Worm (Caenorhabditis elegans) whole organism, young adult: ENCODE data around the gene F48F7.5.

Source experiments
- C06A6.2 ChIP-seq: fragments of 200-800 bp; sonication (Bioruptor generic); conservative IDR thresholded peaks from 2 replicates; pipeline ENCODE4 v1.3.6; 2022; ENCODE audit warnings: missing genetic modification characterization, missing compliant biosample characterization
- D2030.7 ChIP-seq: fragments of 200-800 bp; sonication (Bioruptor generic); IDR thresholded peaks from 2 replicates; pipeline ENCODE4 v1.3.6; 2022; ENCODE audit warnings: missing genetic modification reagents, missing genetic modification characterization, missing compliant biosample characterization
- F23B12.7 ChIP-seq: sonication (generic microtip); optimal IDR thresholded peaks from 2 replicates; lab custom pipeline; 2017; ENCODE audit warnings: missing genetic modification characterization, mild to moderate bottlenecking, missing compliant biosample characterization, antibody characterized with exemption, moderate library complexity; ENCODE audit not compliant: insufficient read depth
- F33H1.4 ChIP-seq: fragments of 200-800 bp; sonication (Bioruptor generic); IDR thresholded peaks from 2 replicates; pipeline ENCODE4 v1.3.6; 2022; ENCODE audit warnings: missing genetic modification reagents, missing genetic modification characterization, missing compliant biosample characterization
- F52B5.7 ChIP-seq: sonication (generic microtip); optimal IDR thresholded peaks from 2 replicates; lab custom pipeline; 2016; ENCODE audit warnings: mild to moderate bottlenecking, missing genetic modification characterization, missing compliant biosample characterization
- F57A8.1 ChIP-seq: fragments of 200-800 bp; sonication (Bioruptor generic); optimal IDR thresholded peaks from 2 replicates; lab custom pipeline; 2018; ENCODE audit warnings: mild to moderate bottlenecking, missing genetic modification characterization, moderate library complexity, missing compliant biosample characterization
- F57C9.4 ChIP-seq: sonication (generic microtip); optimal IDR thresholded peaks from 2 replicates; lab custom pipeline; 2017; ENCODE audit warnings: mild to moderate bottlenecking, missing genetic modification characterization, missing compliant biosample characterization
- T26A5.8 ChIP-seq: sonication (generic microtip); optimal IDR thresholded peaks from 2 replicates; lab custom pipeline; 2016; ENCODE audit warnings: missing genetic modification characterization, missing compliant biosample characterization
- Y56A3A.18 ChIP-seq: fragments of 200-800 bp; sonication (Bioruptor generic); IDR thresholded peaks from 2 replicates; pipeline ENCODE4 v1.3.6; 2022; ENCODE audit warnings: missing genetic modification reagents, missing genetic modification characterization, missing compliant biosample characterization
- Y79H2A.3 ChIP-seq: fragments of 200-800 bp; sonication (Bioruptor generic); conservative IDR thresholded peaks from 2 replicates; pipeline ENCODE4 v1.3.6; 2022; ENCODE audit warnings: missing genetic modification reagents, missing genetic modification characterization, missing compliant biosample characterization
- akir-1 ChIP-seq: fragments of 200-800 bp; sonication (Bioruptor generic); optimal IDR thresholded peaks from 2 replicates; lab custom pipeline; 2018; ENCODE audit warnings: mild to moderate bottlenecking, missing genetic modification characterization, moderate library complexity, missing compliant biosample characterization
- ama-1 ChIP-seq, 3 experiments: fragments of 150-350 bp in 1 of 3; sonication (generic microtip) in 2 of 3; optimal IDR thresholded peaks; 2 replicates each; lab custom pipeline; 2014 to 2018; ENCODE audit warnings: missing biosample characterization in 2 of 3, missing genetic modification characterization in 2 of 3, missing genetic modification reagents in 2 of 3
- atf-7 ChIP-seq: sonication (generic microtip); optimal IDR thresholded peaks from 2 replicates; lab custom pipeline; 2017; ENCODE audit warnings: mild to moderate bottlenecking, missing genetic modification characterization, missing compliant biosample characterization
- attf-5 ChIP-seq: fragments of 200-800 bp; sonication (Bioruptor generic); optimal IDR thresholded peaks from 2 replicates; lab custom pipeline; 2018; ENCODE audit warnings: mild to moderate bottlenecking, missing genetic modification characterization, missing compliant biosample characterization
- bed-1 ChIP-seq: fragments of 200-800 bp; sonication (Bioruptor generic); IDR thresholded peaks from 2 replicates; pipeline ENCODE4 v1.3.6; 2022; ENCODE audit warnings: missing genetic modification reagents, missing genetic modification characterization, missing compliant biosample characterization
- bed-2 ChIP-seq: fragments of 200-800 bp; sonication (Bioruptor generic); IDR thresholded peaks from 2 replicates; pipeline ENCODE4 v1.3.6; 2022; ENCODE audit warnings: missing genetic modification reagents, missing genetic modification characterization, missing compliant biosample characterization
- ceh-100 ChIP-seq: fragments of 200-800 bp; sonication (Bioruptor generic); IDR thresholded peaks from 2 replicates; pipeline ENCODE4 v1.3.6; 2022; ENCODE audit warnings: missing genetic modification reagents, missing genetic modification characterization, missing compliant biosample characterization
- ceh-58 ChIP-seq: fragments of 200-800 bp; sonication (Bioruptor generic); IDR thresholded peaks from 2 replicates; pipeline ENCODE4 v1.3.6; 2022; ENCODE audit warnings: missing genetic modification characterization, missing compliant biosample characterization
- die-1 ChIP-seq: sonication (generic microtip); optimal IDR thresholded peaks from 2 replicates; lab custom pipeline; 2016; ENCODE audit warnings: missing genotype, mild to moderate bottlenecking, missing genetic modification characterization, missing compliant biosample characterization
- dox-1 ChIP-seq: fragments of 200-800 bp; sonication (Bioruptor generic); IDR thresholded peaks from 2 replicates; pipeline ENCODE4 v1.3.6; 2022; ENCODE audit warnings: missing genetic modification reagents, missing genetic modification characterization, missing compliant biosample characterization
- dpff-1 ChIP-seq: sonication (generic microtip); optimal IDR thresholded peaks from 2 replicates; lab custom pipeline; 2017; ENCODE audit warnings: mild to moderate bottlenecking, missing genetic modification characterization, missing compliant biosample characterization
- egl-18 ChIP-seq: fragments of 200-800 bp; sonication (Bioruptor generic); IDR thresholded peaks from 2 replicates; pipeline ENCODE4 v1.3.6; 2022; ENCODE audit warnings: missing genetic modification reagents, missing genetic modification characterization, missing compliant biosample characterization
- egl-44 ChIP-seq: fragments of 200-800 bp; sonication (Bioruptor generic); IDR thresholded peaks from 2 replicates; pipeline ENCODE4 v1.3.6; 2022; ENCODE audit warnings: missing genetic modification reagents, missing genetic modification characterization, missing compliant biosample characterization
- ekl-4 ChIP-seq: fragments of 200-800 bp; sonication (Bioruptor generic); IDR thresholded peaks from 2 replicates; pipeline ENCODE4 v1.3.6; 2022; ENCODE audit warnings: missing genetic modification reagents, missing genetic modification characterization, missing compliant biosample characterization
- him-1 ChIP-seq: sonication (generic microtip); optimal IDR thresholded peaks from 2 replicates; lab custom pipeline; 2016; ENCODE audit warnings: missing genotype, missing genetic modification reagents, missing genetic modification characterization, missing compliant biosample characterization
- hrde-1 ChIP-seq: sonication (generic microtip); optimal IDR thresholded peaks from 2 replicates; lab custom pipeline; 2016; ENCODE audit warnings: missing genetic modification characterization, mild to moderate bottlenecking, missing compliant biosample characterization, moderate library complexity, missing genotype, missing genetic modification reagents, borderline replicate concordance
- lag-1 ChIP-seq: fragments of 200-800 bp; sonication (Bioruptor generic); IDR thresholded peaks from 2 replicates; pipeline ENCODE4 v1.3.6; 2022; ENCODE audit warnings: missing genetic modification reagents, missing genetic modification characterization, missing compliant biosample characterization
- lin-35 ChIP-seq, 3 experiments: fragments of 150-350 bp in 2 of 3; sonication (generic microtip) in 1 of 3; optimal IDR thresholded peaks; 2 replicates each; lab custom pipeline; 2014 to 2018; ENCODE audit warnings: missing biosample characterization in 3 of 3, missing genetic modification characterization in 3 of 3, missing genetic modification reagents in 3 of 3
- madf-3 ChIP-seq: fragments of 200-800 bp; sonication (Bioruptor generic); IDR thresholded peaks from 2 replicates; pipeline ENCODE4 v1.3.6; 2022; ENCODE audit warnings: missing genetic modification reagents, missing genetic modification characterization, missing compliant biosample characterization
- madf-8 ChIP-seq: fragments of 200-800 bp; sonication (Bioruptor generic); conservative IDR thresholded peaks from 2 replicates; pipeline ENCODE4 v1.3.6; 2022; ENCODE audit warnings: missing genetic modification reagents, missing genetic modification characterization, missing compliant biosample characterization
- nfya-2 ChIP-seq: fragments of 200-800 bp; sonication (Bioruptor generic); IDR thresholded peaks from 2 replicates; pipeline ENCODE4 v1.3.6; 2022; ENCODE audit warnings: missing genetic modification reagents, missing genetic modification characterization, missing compliant biosample characterization
- nfyb-1 ChIP-seq: fragments of 200-800 bp; sonication (Bioruptor generic); IDR thresholded peaks from 2 replicates; pipeline ENCODE4 v1.3.6; 2022; ENCODE audit warnings: missing genetic modification reagents, missing genetic modification characterization, missing compliant biosample characterization
- nhr-120 ChIP-seq: fragments of 200-800 bp; sonication (Bioruptor generic); IDR thresholded peaks from 2 replicates; pipeline ENCODE4 v1.3.6; 2022; ENCODE audit warnings: missing genetic modification characterization, missing compliant biosample characterization
- nhr-90 ChIP-seq: sonication (generic microtip); optimal IDR thresholded peaks from 2 replicates; lab custom pipeline; 2016; ENCODE audit warnings: missing genotype, mild to moderate bottlenecking, missing genetic modification characterization, missing compliant biosample characterization
- pbrm-1 ChIP-seq: fragments of 200-800 bp; sonication (Bioruptor generic); IDR thresholded peaks from 2 replicates; pipeline ENCODE4 v1.3.6; 2022; ENCODE audit warnings: missing genetic modification reagents, missing genetic modification characterization, missing compliant biosample characterization
- pha-4 ChIP-seq: fragments of 150-350 bp; sonication (generic microtip); optimal IDR thresholded peaks from 2 replicates; lab custom pipeline; 2014; ENCODE audit warnings: missing biosample characterization, missing genetic modification reagents, missing genetic modification characterization
- rec-8 ChIP-seq, 2 experiments: sonication (generic microtip); optimal IDR thresholded peaks; 2 replicates each; lab custom pipeline; 2016; ENCODE audit warnings: mild to moderate bottlenecking in 2 of 2, missing genetic modification characterization in 2 of 2, missing genetic modification reagents in 2 of 2, missing genotype in 2 of 2, missing biosample characterization in 1 of 2, missing compliant biosample characterization in 1 of 2, moderate library complexity in 1 of 2
- sea-2 ChIP-seq: fragments of 200-800 bp; sonication (Bioruptor generic); IDR thresholded peaks from 2 replicates; pipeline ENCODE4 v1.3.6; 2022; ENCODE audit warnings: missing genetic modification characterization, missing compliant biosample characterization
- snpc-1.1 ChIP-seq: sonication (generic microtip); optimal IDR thresholded peaks from 2 replicates; lab custom pipeline; 2017; ENCODE audit warnings: missing genetic modification characterization, mild to moderate bottlenecking, missing compliant biosample characterization, antibody characterized with exemption, moderate library complexity, missing genotype, missing genetic modification reagents; ENCODE audit not compliant: insufficient read depth
- somi-1 ChIP-seq: fragments of 200-800 bp; sonication (Bioruptor generic); optimal IDR thresholded peaks from 2 replicates; lab custom pipeline; 2018; ENCODE audit warnings: mild to moderate bottlenecking, missing genetic modification characterization, missing compliant biosample characterization
- sptf-2 ChIP-seq: fragments of 200-800 bp; sonication (Bioruptor generic); optimal IDR thresholded peaks from 2 replicates; lab custom pipeline; 2018; ENCODE audit warnings: mild to moderate bottlenecking, missing genetic modification characterization, missing compliant biosample characterization
- tbp1 ChIP-seq: fragments of 200-800 bp; sonication (Bioruptor generic); optimal IDR thresholded peaks from 2 replicates; lab custom pipeline; 2018; ENCODE audit warnings: mild to moderate bottlenecking, missing genetic modification characterization, missing compliant biosample characterization
- tlf-1 ChIP-seq: fragments of 200-800 bp; sonication (Bioruptor generic); optimal IDR thresholded peaks from 2 replicates; lab custom pipeline; 2018; ENCODE audit warnings: mild to moderate bottlenecking, missing genetic modification characterization, missing compliant biosample characterization
- ztf-22 ChIP-seq: fragments of 200-800 bp; sonication (Bioruptor generic); optimal IDR thresholded peaks from 2 replicates; lab custom pipeline; 2018; ENCODE audit warnings: mild to moderate bottlenecking, missing genetic modification characterization, moderate library complexity, missing compliant biosample characterization
- ztf-25 ChIP-seq: fragments of 200-800 bp; sonication (Bioruptor generic); IDR thresholded peaks from 2 replicates; pipeline ENCODE4 v1.3.6; 2022; ENCODE audit warnings: missing genetic modification reagents, missing genetic modification characterization, missing compliant biosample characterization
- ztf-28 ChIP-seq: fragments of 200-800 bp; sonication (Bioruptor generic); IDR thresholded peaks from 2 replicates; pipeline ENCODE4 v1.3.6; 2022; ENCODE audit warnings: missing genetic modification reagents, missing genetic modification characterization, missing compliant biosample characterization
- ztf-6 ChIP-seq: fragments of 200-800 bp; sonication (Bioruptor generic); IDR thresholded peaks from 2 replicates; pipeline ENCODE4 v1.3.6; 2022; ENCODE audit warnings: missing genetic modification reagents, missing genetic modification characterization, missing compliant biosample characterization

The F48F7.5 gene

DNA sequence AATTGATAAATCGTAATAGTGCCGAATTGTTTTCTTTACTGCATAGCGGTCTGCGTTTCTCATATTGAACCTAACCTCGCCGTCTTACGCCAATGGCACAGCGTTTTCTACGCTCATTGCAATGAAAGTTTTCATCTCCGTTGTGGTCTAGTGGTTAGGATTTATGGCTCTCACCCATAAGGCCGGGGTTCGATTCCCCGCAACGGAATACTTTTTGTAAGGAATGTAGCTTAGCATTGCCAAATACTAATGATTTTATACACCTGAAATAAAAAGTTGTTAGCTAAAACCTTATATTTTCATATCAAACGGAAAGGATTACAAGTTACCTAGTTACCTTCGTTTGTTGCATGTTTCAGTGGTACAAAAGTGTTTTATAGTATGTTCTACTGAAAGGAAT is 40.4 kb downstream of the F48F7.5 start (continued):
- TF ChIP-seq bed-1 (no peak), nhr-120 (GFP tag; lab: Robert Waterston, UW) (no peak), attf-5 (GFP tag; lab: Kevin White, UChicago) (peak; percentile 68), egl-44 (GFP tag; lab: Robert Waterston, UW) (peak; percentile 73), bed-2 (GFP tag; lab: Robert Waterston, UW) (no peak), rec-8 (tag; optimal IDR thresholded peaks at IDR 0.05; lab: Kevin White, UChicago) (peak; percentile 70 to 85), F52B5.7 (tag; lab: Kevin White, UChicago) (peak; percentile 76), F23B12.7 (tag; lab: Kevin White, UChicago) (peak; percentile 72), somi-1 (GFP tag; lab: Kevin White, UChicago) (peak; percentile 77), die-1 (peak; percentile 92), ztf-28 (GFP tag; lab: Robert Waterston, UW) (peak; percentile 38; the same call in 1 of the 2 replicates), nhr-90 (tag; lab: Kevin White, UChicago) (peak; percentile 71), D2030.7 (GFP tag; lab: Robert Waterston, UW) (peak; percentile 61), dox-1 (peak; percentile 81), madf-3 (0 out of 2 replicates have a peak, but pooled peaks have one; percentile 18), nfya-2 (GFP tag; lab: Robert Waterston, UW) (no peak), lag-1 (0 out of 2 replicates have a peak, but pooled peaks have one; percentile 73), ekl-4 (GFP tag; lab: Robert Waterston, UW) (peak; percentile 73; the same call in 1 of the 2 replicates), Y56A3A.18 (GFP tag; lab: Robert Waterston, UW) (0 out of 2 replicates have a peak, but pooled peaks have one; percentile 60), atf-7 (tag; lab: Kevin White, UChicago) (peak; percentile 75), ztf-22 (GFP tag; lab: Kevin White, UChicago) (no peak), ama-1 (optimal IDR thresholded peaks at IDR 0.05; lab: Kevin White, UChicago) (no peak), ama-1 (GFP tag; optimal IDR thresholded peaks at IDR 0.05; lab: Kevin White, UChicago) (peak in 1 of 2 experiments; percentile 57), F57C9.4 (tag; lab: Kevin White, UChicago) (no peak), dpff-1 (tag; lab: Kevin White, UChicago) (no peak), F33H1.4 (GFP tag; lab: Robert Waterston, UW) (no peak), sea-2 (no peak), ceh-58 (GFP tag; lab: Robert Waterston, UW) (no peak), him-1 (tag; lab: Kevin White, UChicago) (peak; percentile 89), C06A6.2 (GFP tag; lab: Robert Waterston, UW) (0 out of 2 replicates have a peak, but pooled peaks have one; percentile 34), pbrm-1 (GFP tag; lab: Robert Waterston, UW) (peak; percentile 79), tbp1 (GFP tag; lab: Kevin White, UChicago) (peak; percentile 98), nfyb-1 (peak; percentile 84), snpc-1.1 (peak; percentile 52), T26A5.8 (tag; lab: Kevin White, UChicago) (peak; percentile 10), hrde-1 (tag; lab: Kevin White, UChicago) (peak; percentile 67), F57A8.1 (GFP tag; lab: Kevin White, UChicago) (no peak), ceh-100 (GFP tag; lab: Robert Waterston, UW) (peak; percentile 46; the same call in 1 of the 2 replicates), ztf-6 (peak; percentile 15; the same call in 1 of the 2 replicates), Y79H2A.3 (GFP tag; lab: Robert Waterston, UW) (no peak), sptf-2 (GFP tag; lab: Kevin White, UChicago) (no peak), akir-1 (no peak), tlf-1 (GFP tag; lab: Kevin White, UChicago) (peak; percentile 56), egl-18 (GFP tag; lab: Robert Waterston, UW) (0 out of 2 replicates have a peak, but pooled peaks have one; percentile 56), ztf-25 (GFP tag; lab: Robert Waterston, UW) (peak; percentile 83; the same call in 1 of the 2 replicates), pha-4 (tag; lab: Kevin White, UChicago) (no peak), lin-35 (GFP tag; optimal IDR thresholded peaks at IDR 0.05; lab: Kevin White, UChicago) (peak in 1 of 3 experiments; percentile 74), madf-8 (GFP tag; lab: Robert Waterston, UW) (no peak)
